Worm (Caenorhabditis elegans): Measurements from ENCODE around the gene H20E11.1.

Gene H20E11.1

DNA sequence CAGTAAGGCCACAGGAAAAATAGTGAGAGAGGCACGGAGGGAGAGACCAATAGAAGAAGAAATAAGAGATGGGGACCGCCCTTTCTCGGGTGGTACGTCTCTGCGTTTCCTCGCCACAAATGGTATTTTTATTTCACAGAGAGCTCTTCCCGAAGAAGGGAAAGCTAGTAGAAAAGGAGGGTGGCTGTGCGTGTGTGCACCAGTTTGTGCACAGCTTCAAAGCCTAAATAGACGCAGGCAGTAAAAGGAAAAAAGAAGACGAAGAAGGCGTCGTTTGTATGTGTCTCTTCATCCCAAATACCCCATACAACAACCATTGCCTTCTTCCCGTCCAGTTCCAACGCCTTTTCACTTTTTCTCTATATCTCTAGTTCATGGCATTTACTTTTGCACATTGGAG is 20.2 kb upstream of the H20E11.1 start (continued):
- TF ChIP-seq nhr-23 (tag; optimal IDR thresholded peaks at IDR 0.05) (no peak), nhr-6 (tag; optimal IDR thresholded peaks at IDR 0.05) (peak; percentile 35), nhr-12 (tag; optimal IDR thresholded peaks at IDR 0.05) (no peak), unc-39 (tag; optimal IDR thresholded peaks at IDR 0.05) (no peak), gmeb-1 (tag; optimal IDR thresholded peaks at IDR 0.05) (no peak), mbf-1 (tag; optimal IDR thresholded peaks at IDR 0.05) (no peak), R02D3.7 (tag; optimal IDR thresholded peaks at IDR 0.05) (no peak), sem-4 (tag; optimal IDR thresholded peaks at IDR 0.05) (peak; percentile 19), ztf-11 (tag; optimal IDR thresholded peaks at IDR 0.05) (no peak), snpc-4 (tag; optimal IDR thresholded peaks at IDR 0.05) (peak; percentile 5), nhr-11 (tag; optimal IDR thresholded peaks at IDR 0.05) (no peak), unc-62 (GFP tag; optimal IDR thresholded peaks at IDR 0.05) (no peak), alr-1 (tag; optimal IDR thresholded peaks at IDR 0.05) (no peak), skn-1 (tag; optimal IDR thresholded peaks at IDR 0.05) (no peak), F13H6.1 (tag; optimal IDR thresholded peaks at IDR 0.05) (peak; percentile 74), ztf-1 (GFP tag; conservative IDR thresholded peaks at IDR 0.05) (no peak), ceh-16 (tag; optimal IDR thresholded peaks at IDR 0.05) (no peak), aly-2 (tag; optimal IDR thresholded peaks at IDR 0.05) (no peak), mdl-1 (tag; optimal IDR thresholded peaks at IDR 0.05) (no peak), peb-1 (tag; optimal IDR thresholded peaks at IDR 0.05) (no peak)

DNA sequence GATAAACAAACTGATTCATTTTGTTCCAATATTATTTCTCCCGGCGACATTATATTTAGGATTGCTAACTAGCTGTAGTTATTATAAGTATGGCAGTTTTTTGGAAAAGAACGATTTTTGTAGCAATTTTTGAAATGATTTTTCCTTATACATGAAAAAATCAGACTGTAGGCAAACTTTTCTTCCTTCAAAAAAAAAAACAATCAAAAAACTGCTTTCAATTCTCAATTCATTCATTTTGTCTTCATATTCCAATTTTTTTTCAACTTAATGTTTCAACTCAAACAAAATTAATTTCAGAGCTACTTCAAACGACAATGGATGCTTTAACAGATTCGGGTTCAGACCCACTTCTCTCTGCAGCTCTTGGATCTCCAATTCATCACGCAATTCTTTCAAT is 18.1 kb upstream of the H20E11.1 start, which contains the start of gene ceh-48:
Gene ceh-48, plus strand, starts transcription at position 301 of the 400 bp plus-strand sequence.
- TF ChIP-seq nhr-23 (tag; optimal IDR thresholded peaks at IDR 0.05) (no peak), mbf-1 (tag; optimal IDR thresholded peaks at IDR 0.05) (no peak), ztf-1 (GFP tag; conservative IDR thresholded peaks at IDR 0.05) (no peak), skn-1 (tag; optimal IDR thresholded peaks at IDR 0.05) (no peak), crh-2 (tag; optimal IDR thresholded peaks at IDR 0.05) (no peak), lin-39 (tag; optimal IDR thresholded peaks at IDR 0.05) (no peak), aly-2 (tag; optimal IDR thresholded peaks at IDR 0.05) (no peak), nhr-129 (tag; optimal IDR thresholded peaks at IDR 0.05) (no peak), mab-5 (tag; optimal IDR thresholded peaks at IDR 0.05) (no peak), lsy-2 (tag; optimal IDR thresholded peaks at IDR 0.05) (no peak), lin-11 (tag; optimal IDR thresholded peaks at IDR 0.05) (no peak), sma-9 (GFP tag; optimal IDR thresholded peaks at IDR 0.05) (no peak), sma-9 (tag; optimal IDR thresholded peaks at IDR 0.05) (no peak), nhr-6 (tag; optimal IDR thresholded peaks at IDR 0.05) (no peak), blmp-1 (tag; optimal IDR thresholded peaks at IDR 0.05; ENCODE audit: insufficient read depth) (no peak), nhr-77 (tag; optimal IDR thresholded peaks at IDR 0.05) (no peak), R02D3.7 (tag; optimal IDR thresholded peaks at IDR 0.05) (no peak), nhr-12 (tag; optimal IDR thresholded peaks at IDR 0.05) (no peak), ztf-11 (tag; optimal IDR thresholded peaks at IDR 0.05) (no peak), mdl-1 (tag; optimal IDR thresholded peaks at IDR 0.05) (no peak), unc-39 (tag; optimal IDR thresholded peaks at IDR 0.05) (no peak)

DNA sequence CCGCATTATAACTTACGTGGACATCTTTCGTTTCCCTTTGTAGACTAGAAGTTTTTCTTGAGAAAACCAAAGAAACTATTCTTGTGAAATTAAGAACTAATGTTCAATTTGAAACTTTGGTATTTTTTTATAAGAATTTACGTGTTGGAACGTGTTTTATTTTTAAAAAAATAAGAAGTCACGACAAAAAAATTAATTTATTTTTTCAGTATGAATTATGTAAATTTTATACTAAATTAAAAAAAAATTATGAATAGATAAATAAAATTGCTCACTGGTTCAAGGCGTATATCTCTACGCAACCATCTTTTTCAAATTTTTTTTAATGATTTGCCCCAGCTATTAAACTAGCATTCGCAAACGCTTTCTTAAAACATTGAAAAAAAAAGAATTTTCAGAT is 12.4 kb upstream of the H20E11.1 start, which contains the start of gene C17H12.5:
Gene C17H12.5, minus strand, starts transcription at position 101 of the 400 bp plus-strand sequence.
- TF ChIP-seq nhr-12 (tag; optimal IDR thresholded peaks at IDR 0.05) = no peak
- no peak for TF ChIP-seq mdl-1 (tag; optimal IDR thresholded peaks at IDR 0.05)
- TF ChIP-seq crh-2 (tag; optimal IDR thresholded peaks at IDR 0.05) = no peak

DNA sequence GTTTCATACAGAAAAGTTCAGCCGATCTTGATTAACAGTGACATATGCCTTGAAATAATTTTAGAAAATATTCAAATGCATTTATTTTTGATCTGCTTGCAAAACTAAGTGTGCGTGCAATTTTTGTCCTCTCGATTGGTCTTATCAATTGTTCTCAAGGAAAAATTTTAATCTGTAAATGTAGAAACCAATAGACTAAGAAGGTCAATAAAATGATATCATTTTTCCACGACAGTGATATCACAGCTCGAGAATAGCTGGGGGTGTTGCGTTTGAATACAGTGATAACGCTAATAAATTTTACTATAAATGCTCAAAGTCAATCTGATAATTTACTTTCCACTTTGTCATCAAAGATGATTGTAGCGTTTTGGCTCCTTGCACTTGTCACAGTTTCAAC is 11.6 kb upstream of the H20E11.1 start, which contains the start of gene C17H12.8:
Gene C17H12.8, plus strand, starts transcription at position 335 of the 400 bp plus-strand sequence.
- TF ChIP-seq ztf-11 (tag; optimal IDR thresholded peaks at IDR 0.05) (no peak), nhr-12 (tag; optimal IDR thresholded peaks at IDR 0.05) (no peak), gmeb-1 (tag; optimal IDR thresholded peaks at IDR 0.05) (no peak), ceh-82 (tag; optimal IDR thresholded peaks at IDR 0.05) (no peak), R02D3.7 (tag; optimal IDR thresholded peaks at IDR 0.05) (no peak), mbf-1 (tag; optimal IDR thresholded peaks at IDR 0.05) (no peak), unc-62 (GFP tag; optimal IDR thresholded peaks at IDR 0.05) (no peak), fos-1 (tag; optimal IDR thresholded peaks at IDR 0.05) (peak; percentile 73), Y55F3AM.14 (GFP tag; optimal IDR thresholded peaks at IDR 0.05) (no peak), sma-9 (GFP tag; optimal IDR thresholded peaks at IDR 0.05) (peak; percentile 48), sma-9 (tag; optimal IDR thresholded peaks at IDR 0.05) (no peak), unc-55 (GFP tag; optimal IDR thresholded peaks at IDR 0.05) (no peak), aly-2 (tag; optimal IDR thresholded peaks at IDR 0.05) (no peak), ZK546.5 (tag; optimal IDR thresholded peaks at IDR 0.05) (no peak)

All from whole organism, L2 larva.